Fruit fly (Drosophila melanogaster) whole organism, embryonic: Measurements from ENCODE around the gene Kah.

Source experiments
- Adf1 ChIP-seq: fragments of 200-800 bp; sonication (Bioruptor generic); IDR thresholded peaks from 2 replicates; pipeline ENCODE4 v1.3.6; 2022; ENCODE audit warnings: missing biosample characterization, missing genetic modification characterization
- Bgb ChIP-seq: fragments of 200-800 bp; sonication (Bioruptor generic); IDR thresholded peaks from 2 replicates; pipeline ENCODE4 v1.3.6; 2022; ENCODE audit warnings: missing biosample characterization, missing genetic modification characterization; ENCODE audit not compliant: partially characterized antibody
- Blimp-1 ChIP-seq: fragments of 200-800 bp; sonication (Bioruptor generic); optimal IDR thresholded peaks from 3 replicates; lab custom pipeline; 2018; ENCODE audit warnings: missing biosample characterization, missing genetic modification characterization, mild to moderate bottlenecking, moderate library complexity, missing genetic modification reagents
- C15 ChIP-seq: fragments of 200-800 bp; sonication (Bioruptor generic); IDR thresholded peaks from 3 replicates; pipeline ENCODE4 v1.3.6; 2022; ENCODE audit warnings: missing biosample characterization, missing genetic modification characterization
- CG10543 ChIP-seq: fragments of 200-800 bp; sonication (Bioruptor generic); optimal IDR thresholded peaks from 3 replicates; lab custom pipeline; 2017; ENCODE audit warnings: missing biosample characterization, mild to moderate bottlenecking, missing genetic modification characterization, moderate library complexity
- CG11247 ChIP-seq: fragments of 200-800 bp; sonication (Bioruptor generic); IDR thresholded peaks from 2 replicates; pipeline ENCODE4 v1.3.6; 2022; ENCODE audit warnings: missing biosample characterization, missing genetic modification characterization
- CG12104 ChIP-seq: fragments of 200-800 bp; sonication (Bioruptor generic); optimal IDR thresholded peaks from 3 replicates; lab custom pipeline; 2016; ENCODE audit warnings: missing biosample characterization, missing genetic modification characterization
- CG12659 ChIP-seq: fragments of 200-800 bp; sonication (Bioruptor generic); optimal IDR thresholded peaks from 3 replicates; lab custom pipeline; 2017; ENCODE audit warnings: mild to moderate bottlenecking, missing biosample characterization, missing genetic modification reagents, missing genetic modification characterization
- CG14441 ChIP-seq: fragments of 200-800 bp; sonication (Bioruptor generic); IDR thresholded peaks from 2 replicates; pipeline ENCODE4 v1.3.6; 2022; ENCODE audit warnings: missing biosample characterization, missing genetic modification characterization
- CG1647 ChIP-seq: fragments of 200-800 bp; sonication (Bioruptor generic); optimal IDR thresholded peaks from 3 replicates; lab custom pipeline; 2016; ENCODE audit warnings: missing biosample characterization, missing genetic modification characterization
- CG2875 ChIP-seq: fragments of 200-800 bp; sonication (Bioruptor generic); optimal IDR thresholded peaks from 2 replicates; lab custom pipeline; 2017; ENCODE audit warnings: missing biosample characterization, mild to moderate bottlenecking, missing genetic modification characterization, missing genetic modification reagents
- CG32532 ChIP-seq: fragments of 200-800 bp; sonication (Bioruptor generic); IDR thresholded peaks from 2 replicates; pipeline ENCODE4 v1.3.6; 2022; ENCODE audit warnings: missing biosample characterization, missing genetic modification characterization
- CG32772 ChIP-seq: fragments of 200-800 bp; sonication (Bioruptor generic); IDR thresholded peaks from 2 replicates; pipeline ENCODE4 v1.3.6; 2022; ENCODE audit warnings: missing biosample characterization, missing genetic modification characterization
- CG4328 ChIP-seq: fragments of 200-800 bp; sonication (Bioruptor generic); optimal IDR thresholded peaks from 3 replicates; lab custom pipeline; 2017; ENCODE audit warnings: missing biosample characterization, missing genetic modification reagents, missing genetic modification characterization
- CG6854 ChIP-seq: fragments of 200-800 bp; sonication (Bioruptor generic); optimal IDR thresholded peaks from 3 replicates; lab custom pipeline; 2017; ENCODE audit warnings: missing biosample characterization, mild to moderate bottlenecking, missing genetic modification characterization
- CG9609 ChIP-seq: fragments of 200-800 bp; sonication (Bioruptor generic); optimal IDR thresholded peaks from 3 replicates; lab custom pipeline; 2016; ENCODE audit warnings: missing biosample characterization, missing genetic modification characterization
- CG9797 ChIP-seq: fragments of 200-800 bp; sonication (Bioruptor generic); optimal IDR thresholded peaks from 3 replicates; lab custom pipeline; 2018; ENCODE audit warnings: missing biosample characterization, mild to moderate bottlenecking, missing genetic modification characterization
- Dbx ChIP-seq: fragments of 200-800 bp; sonication (Bioruptor generic); IDR thresholded peaks from 3 replicates; pipeline ENCODE4 v1.3.6; 2022; ENCODE audit warnings: missing biosample characterization, missing genetic modification characterization
- Drgx ChIP-seq: fragments of 200-800 bp; sonication (Bioruptor generic); IDR thresholded peaks from 2 replicates; pipeline ENCODE4 v1.3.6; 2022; ENCODE audit warnings: missing biosample characterization, missing genetic modification characterization
- H15 ChIP-seq: fragments of 200-800 bp; sonication (Bioruptor generic); IDR thresholded peaks from 3 replicates; pipeline ENCODE4 v1.3.6; 2022; ENCODE audit warnings: missing biosample characterization, missing genetic modification characterization
- Lim3 ChIP-seq: fragments of 200-800 bp; sonication (Bioruptor generic); IDR thresholded peaks from 2 replicates; pipeline ENCODE4 v1.3.6; 2022; ENCODE audit warnings: missing biosample characterization, missing genetic modification characterization
- Pdp1 ChIP-seq, 2 experiments: fragments of 200-800 bp; sonication (Bioruptor generic); optimal IDR thresholded peaks; 3 replicates each; lab custom pipeline; 2016; ENCODE audit warnings: missing biosample characterization in 2 of 2, missing genetic modification characterization in 2 of 2, mild to moderate bottlenecking in 1 of 2, moderate library complexity in 1 of 2
- Trl ChIP-seq, 3 experiments: fragments of >200 bp in 2 of 3; fragments of 200-800 bp in 1 of 3; sonication (Bioruptor generic) in 1 of 3; optimal IDR thresholded peaks; 2 replicates in 1 of 3; 3 replicates in 2 of 3; lab custom pipeline; 2016 to 2017; ENCODE audit warnings: missing biosample characterization in 1 of 3, missing genetic modification characterization in 1 of 3
- Vsx1 ChIP-seq: fragments of 200-800 bp; sonication (Bioruptor generic); optimal IDR thresholded peaks from 2 replicates; lab custom pipeline; 2017; ENCODE audit warnings: missing biosample characterization, mild to moderate bottlenecking, missing genetic modification characterization, missing genetic modification reagents
- bcd ChIP-seq: fragments of 200-800 bp; sonication (Bioruptor generic); optimal IDR thresholded peaks from 2 replicates; lab custom pipeline; 2017; ENCODE audit warnings: missing biosample characterization, mild to moderate bottlenecking, missing genetic modification characterization
- chinmo ChIP-seq: fragments of 200-800 bp; sonication (Bioruptor generic); IDR thresholded peaks from 4 replicates; pipeline ENCODE4 v1.3.6; 2022; ENCODE audit warnings: missing biosample characterization, missing genetic modification characterization; ENCODE audit not compliant: partially characterized antibody
- ci ChIP-seq: fragments of 200-800 bp; sonication (Bioruptor generic); IDR thresholded peaks from 3 replicates; pipeline ENCODE4 v1.3.6; 2022; ENCODE audit warnings: missing biosample characterization, missing genetic modification characterization
- crol ChIP-seq: fragments of 200-800 bp; sonication (Bioruptor generic); IDR thresholded peaks from 2 replicates; pipeline ENCODE4 v1.3.6; 2022; ENCODE audit warnings: missing biosample characterization, missing genetic modification characterization
- cwo ChIP-seq: fragments of 200-800 bp; sonication (Bioruptor generic); optimal IDR thresholded peaks from 3 replicates; lab custom pipeline; 2017; ENCODE audit warnings: missing biosample characterization, missing genetic modification characterization, mild to moderate bottlenecking, moderate library complexity, missing genetic modification reagents
- dati ChIP-seq: fragments of 200-800 bp; sonication (Bioruptor generic); IDR thresholded peaks from 2 replicates; pipeline ENCODE4 v1.3.6; 2022; ENCODE audit warnings: missing biosample characterization, missing genetic modification characterization
- disco-r ChIP-seq: fragments of 200-800 bp; sonication (Bioruptor generic); optimal IDR thresholded peaks from 2 replicates; lab custom pipeline; 2016; ENCODE audit warnings: missing biosample characterization, missing genetic modification characterization
- eyg ChIP-seq: fragments of 200-800 bp; sonication (Bioruptor generic); optimal IDR thresholded peaks from 3 replicates; lab custom pipeline; 2016; ENCODE audit warnings: missing biosample characterization, missing genetic modification characterization
- hth ChIP-seq: fragments of >200 bp; optimal IDR thresholded peaks from 2 replicates; lab custom pipeline; 2017; ENCODE audit warnings: inconsistent platforms
- rib ChIP-seq: fragments of 200-800 bp; sonication (Bioruptor generic); IDR thresholded peaks from 2 replicates; pipeline ENCODE4 v1.3.6; 2022; ENCODE audit warnings: missing biosample characterization, missing genetic modification characterization
- row ChIP-seq: fragments of 200-800 bp; sonication (Bioruptor generic); IDR thresholded peaks from 3 replicates; pipeline ENCODE4 v1.3.6; 2022; ENCODE audit warnings: missing biosample characterization, missing genetic modification characterization
- sqz ChIP-seq: fragments of 200-800 bp; sonication (Bioruptor generic); optimal IDR thresholded peaks from 3 replicates; lab custom pipeline; 2018; ENCODE audit warnings: missing biosample characterization, mild to moderate bottlenecking, missing genetic modification characterization
- tap ChIP-seq: fragments of 200-800 bp; optimal IDR thresholded peaks from 3 replicates; lab custom pipeline; 2019; ENCODE audit warnings: missing biosample characterization, mild to moderate bottlenecking, missing genetic modification characterization, moderate library complexity
- tll ChIP-seq, 2 experiments: fragments of 200-800 bp in 1 of 2; fragments of >200 bp in 1 of 2; sonication (Bioruptor generic) in 1 of 2; optimal IDR thresholded peaks; 2 replicates each; lab custom pipeline; 2017 to 2019; ENCODE audit warnings: missing biosample characterization in 2 of 2, missing genetic modification characterization in 2 of 2, mild to moderate bottlenecking in 1 of 2, moderate library complexity in 1 of 2
- trem ChIP-seq: fragments of 200-800 bp; optimal IDR thresholded peaks from 3 replicates; lab custom pipeline; 2019; ENCODE audit warnings: missing biosample characterization, mild to moderate bottlenecking, missing genetic modification characterization, moderate library complexity
- vvl ChIP-seq: fragments of 200-800 bp; sonication (Bioruptor generic); IDR thresholded peaks from 2 replicates; pipeline ENCODE4 v1.3.6; 2022; ENCODE audit warnings: missing biosample characterization, missing genetic modification characterization
- zf30C ChIP-seq: fragments of 200-800 bp; sonication (Bioruptor generic); optimal IDR thresholded peaks from 3 replicates; lab custom pipeline; 2018; ENCODE audit warnings: missing biosample characterization, mild to moderate bottlenecking, missing genetic modification characterization
- zfh1 ChIP-seq: fragments of 200-800 bp; sonication (Bioruptor generic); IDR thresholded peaks from 3 replicates; pipeline ENCODE4 v1.3.6; 2022; ENCODE audit warnings: missing biosample characterization, missing genetic modification characterization

Kah gene

DNA sequence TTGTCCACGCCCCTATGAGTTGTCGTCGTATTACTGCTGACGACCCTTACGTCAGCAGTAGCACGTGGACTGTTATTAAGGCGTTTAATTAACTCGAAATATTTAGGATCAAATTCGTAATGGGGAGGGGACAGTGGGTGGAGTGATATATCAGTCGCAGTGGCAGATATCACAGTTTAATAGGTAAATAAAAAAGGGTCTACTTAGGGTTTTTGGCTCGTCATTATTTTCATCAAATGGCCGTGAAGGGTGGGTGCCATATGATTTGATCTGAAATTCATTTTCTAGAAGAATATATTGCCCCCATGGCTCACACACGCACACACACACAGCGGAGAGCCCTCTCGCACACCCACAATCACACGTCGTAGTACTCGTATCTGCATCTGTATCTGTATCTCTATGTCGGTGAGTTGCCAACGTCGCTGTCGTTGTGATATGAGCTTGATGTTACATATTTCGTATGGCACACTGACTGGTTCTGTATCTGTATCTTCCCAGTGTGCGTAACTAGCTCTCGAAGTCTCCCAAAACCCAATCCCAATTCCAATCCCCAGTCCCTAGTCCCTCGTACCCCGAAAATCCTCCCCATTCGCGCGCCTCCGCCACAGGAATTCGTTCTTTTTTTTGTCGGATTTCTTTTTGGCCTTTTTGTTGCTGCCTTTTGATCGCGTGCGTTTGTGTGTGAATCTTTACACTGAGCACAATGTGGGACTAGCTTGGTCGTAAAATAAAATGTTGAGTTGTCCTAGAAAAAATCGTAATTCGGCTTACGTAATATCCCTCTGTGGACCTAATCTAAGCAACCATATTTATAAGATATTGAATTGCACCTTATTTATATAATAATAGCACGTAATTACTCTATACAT lies 37.7 kb upstream of the Kah start (continued):
- no peak for TF ChIP-seq CG4328 (GFP tag; lab: Kevin White, UChicago)
- TF ChIP-seq Blimp-1 (GFP tag; lab: Kevin White, UChicago) = no peak
- peak; percentile 47; the same call in 1 of the 2 replicates for TF ChIP-seq CG11247
- TF ChIP-seq CG14441 (GFP tag; lab: Robert Waterston, UW) = peak; percentile 63; the same call in 1 of the 2 replicates
- no peak for TF ChIP-seq Lim3
- peak; percentile 23 for TF ChIP-seq CG12659 (GFP tag; lab: Kevin White, UChicago)
- TF ChIP-seq tap = no peak
- TF ChIP-seq hth = no peak

- TF ChIP-seq CG12104 (GFP tag; lab: Kevin White, UChicago) (peak; percentile 5), ci (0 out of 3 replicates have a peak, but pooled peaks have one; percentile 8), CG32772 (peak; percentile 56; the same call in 1 of the 2 replicates), Adf1 (peak; percentile 51; the same call in 1 of the 2 replicates), bcd (GFP tag; lab: Kevin White, UChicago) (no peak), Bgb (GFP tag; lab: Robert Waterston, UW) (peak; percentile 29; the same call in 1 of the 2 replicates), Trl (optimal IDR thresholded peaks at IDR 0.05; lab: Kevin White, UChicago) (peak in 1 of 2 experiments; percentile 78), Trl (GFP tag; optimal IDR thresholded peaks at IDR 0.05; lab: Kevin White, UChicago) (no peak), CG9609 (GFP tag; lab: Kevin White, UChicago) (no peak), cwo (peak; percentile 50), CG2875 (GFP tag; lab: Kevin White, UChicago) (no peak), CG32532 (GFP tag; lab: Robert Waterston, UW) (0 out of 2 replicates have a peak, but pooled peaks have one; percentile 37), Pdp1 (GFP tag; optimal IDR thresholded peaks at IDR 0.05; lab: Kevin White, UChicago) (no peak), CG9797 (no peak), zf30C (no peak), tll (GFP tag; optimal IDR thresholded peaks at IDR 0.05; lab: Kevin White, UChicago) (no peak), sqz (GFP tag; lab: Kevin White, UChicago) (peak; percentile 15), dati (GFP tag; lab: Robert Waterston, UW) (peak; percentile 18; the same call in 1 of the 2 replicates), eyg (GFP tag; lab: Kevin White, UChicago) (no peak), vvl (GFP tag; lab: Robert Waterston, UW) (0 out of 2 replicates have a peak, but pooled peaks have one; percentile 38), CG10543 (GFP tag; lab: Kevin White, UChicago) (peak; percentile 21), C15 (GFP tag; lab: Robert Waterston, UW) (no peak), Drgx (GFP tag; lab: Robert Waterston, UW) (0 out of 2 replicates have a peak, but pooled peaks have one; percentile 30), CG6854 (no peak), row (GFP tag; lab: Robert Waterston, UW) (no peak), H15 (no peak), CG1647 (no peak), Vsx1 (no peak), crol (GFP tag; lab: Robert Waterston, UW) (peak; percentile 76), chinmo (peak; percentile 67; the same call in 1 of the 4 replicates), trem (tag; lab: Kevin White, UChicago) (no peak), zfh1 (GFP tag; lab: Robert Waterston, UW) (peak; percentile 13; the same call in 1 of the 3 replicates), Dbx (GFP tag; lab: Robert Waterston, UW) (peak; percentile 54; the same call in 1 of the 3 replicates), rib (peak; percentile 66), disco-r (GFP tag; lab: Kevin White, UChicago) (no peak)
Observed at dm6 chr3L:625899-626298, 36.8 kb upstream of the Kah start.
